Fruit fly (Drosophila melanogaster) whole organism, pupa: ENCODE results near the gene CG4367.

ENCODE experiments used
- CG10348 ChIP-seq: fragments of 200-800 bp; sonication (Bioruptor generic); IDR thresholded peaks from 2 replicates; pipeline ENCODE4 v1.3.6; 2022; ENCODE audit warnings: missing biosample characterization, missing genetic modification characterization
- CG12605 ChIP-seq: fragments of 200-800 bp; sonication (Bioruptor generic); IDR thresholded peaks from 2 replicates; pipeline ENCODE4 v1.3.6; 2022; ENCODE audit warnings: missing biosample characterization, missing genetic modification characterization
- CG13204 ChIP-seq: fragments of 200-800 bp; sonication (Bioruptor generic); optimal IDR thresholded peaks from 2 replicates; lab custom pipeline; 2018; ENCODE audit warnings: missing biosample characterization, mild to moderate bottlenecking, missing genetic modification characterization, moderate library complexity
- CG14655 ChIP-seq: fragments of 200-800 bp; sonication (Bioruptor generic); optimal IDR thresholded peaks from 3 replicates; lab custom pipeline; 2017; ENCODE audit warnings: mild to moderate bottlenecking, missing biosample characterization, missing genetic modification reagents, missing genetic modification characterization
- CG15710 ChIP-seq: fragments of 200-800 bp; sonication (Bioruptor generic); optimal IDR thresholded peaks from 2 replicates; lab custom pipeline; 2018; ENCODE audit warnings: missing biosample characterization, mild to moderate bottlenecking, missing genetic modification characterization, moderate library complexity
- CG17806 ChIP-seq: fragments of 200-800 bp; sonication (Bioruptor generic); optimal IDR thresholded peaks from 2 replicates; lab custom pipeline; 2018; ENCODE audit warnings: missing biosample characterization, mild to moderate bottlenecking, missing genetic modification characterization, moderate library complexity
- CG32121 ChIP-seq: fragments of 200-800 bp; sonication (Bioruptor generic); IDR thresholded peaks from 2 replicates; pipeline ENCODE4 v1.3.6; 2022; ENCODE audit warnings: missing biosample characterization, missing genetic modification characterization
- CG34367 ChIP-seq: fragments of 200-800 bp; sonication (Bioruptor generic); optimal IDR thresholded peaks from 2 replicates; lab custom pipeline; 2018; ENCODE audit warnings: missing biosample characterization, mild to moderate bottlenecking, missing genetic modification characterization
- CG4496 ChIP-seq: fragments of 200-800 bp; sonication (Bioruptor generic); IDR thresholded peaks from 3 replicates; pipeline ENCODE4 v1.3.6; 2022; ENCODE audit warnings: missing biosample characterization, missing genetic modification characterization
- CG8159 ChIP-seq: fragments of 200-800 bp; sonication (Bioruptor generic); optimal IDR thresholded peaks from 3 replicates; lab custom pipeline; 2018; ENCODE audit warnings: missing biosample characterization, mild to moderate bottlenecking, missing genetic modification characterization, moderate library complexity
- CG8301 ChIP-seq: fragments of 200-800 bp; sonication (Bioruptor generic); optimal IDR thresholded peaks from 2 replicates; lab custom pipeline; 2018; ENCODE audit warnings: missing biosample characterization, mild to moderate bottlenecking, missing genetic modification characterization
- CG9948 ChIP-seq: fragments of 200-800 bp; sonication (Bioruptor generic); optimal IDR thresholded peaks from 2 replicates; lab custom pipeline; 2018; ENCODE audit warnings: missing biosample characterization, mild to moderate bottlenecking, missing genetic modification characterization, moderate library complexity
- D1 ChIP-seq: fragments of 200-800 bp; sonication (Bioruptor generic); optimal IDR thresholded peaks from 2 replicates; lab custom pipeline; 2018; ENCODE audit warnings: missing biosample characterization, mild to moderate bottlenecking, missing genetic modification characterization, moderate library complexity
- EcR ChIP-seq: fragments of 200-800 bp; sonication (Bioruptor generic); optimal IDR thresholded peaks from 3 replicates; lab custom pipeline; 2019; ENCODE audit warnings: missing biosample characterization, missing genetic modification characterization, mild to moderate bottlenecking, moderate library complexity, missing genetic modification reagents
- Ets98B ChIP-seq: fragments of 200-800 bp; sonication (Bioruptor generic); IDR thresholded peaks from 2 replicates; pipeline ENCODE4 v1.3.6; 2022; ENCODE audit warnings: missing biosample characterization, missing genetic modification characterization
- Pif1A ChIP-seq: fragments of 200-800 bp; sonication (Bioruptor generic); optimal IDR thresholded peaks from 3 replicates; lab custom pipeline; 2016; ENCODE audit warnings: missing biosample characterization, missing genetic modification characterization
- Pif1B ChIP-seq: fragments of 200-800 bp; sonication (Bioruptor generic); optimal IDR thresholded peaks from 3 replicates; lab custom pipeline; 2016; ENCODE audit warnings: missing biosample characterization, missing genetic modification characterization
- Snoo ChIP-seq: fragments of 200-800 bp; sonication (Bioruptor generic); optimal IDR thresholded peaks from 3 replicates; lab custom pipeline; 2017; ENCODE audit warnings: missing biosample characterization, mild to moderate bottlenecking, missing genetic modification characterization, inconsistent platforms
- fd96Ca ChIP-seq: fragments of 200-800 bp; sonication (Bioruptor generic); IDR thresholded peaks from 3 replicates; pipeline ENCODE4 v1.3.6; 2022; ENCODE audit warnings: missing biosample characterization, missing genetic modification characterization
- gl ChIP-seq: fragments of 200-800 bp; sonication (Bioruptor generic); optimal IDR thresholded peaks from 2 replicates; lab custom pipeline; 2018; ENCODE audit warnings: missing biosample characterization, mild to moderate bottlenecking, missing genetic modification characterization
- rn ChIP-seq: fragments of 200-800 bp; sonication (Bioruptor generic); IDR thresholded peaks from 2 replicates; pipeline ENCODE4 v1.3.6; 2022; ENCODE audit warnings: missing biosample characterization, missing genetic modification characterization

CG4367 gene

DNA sequence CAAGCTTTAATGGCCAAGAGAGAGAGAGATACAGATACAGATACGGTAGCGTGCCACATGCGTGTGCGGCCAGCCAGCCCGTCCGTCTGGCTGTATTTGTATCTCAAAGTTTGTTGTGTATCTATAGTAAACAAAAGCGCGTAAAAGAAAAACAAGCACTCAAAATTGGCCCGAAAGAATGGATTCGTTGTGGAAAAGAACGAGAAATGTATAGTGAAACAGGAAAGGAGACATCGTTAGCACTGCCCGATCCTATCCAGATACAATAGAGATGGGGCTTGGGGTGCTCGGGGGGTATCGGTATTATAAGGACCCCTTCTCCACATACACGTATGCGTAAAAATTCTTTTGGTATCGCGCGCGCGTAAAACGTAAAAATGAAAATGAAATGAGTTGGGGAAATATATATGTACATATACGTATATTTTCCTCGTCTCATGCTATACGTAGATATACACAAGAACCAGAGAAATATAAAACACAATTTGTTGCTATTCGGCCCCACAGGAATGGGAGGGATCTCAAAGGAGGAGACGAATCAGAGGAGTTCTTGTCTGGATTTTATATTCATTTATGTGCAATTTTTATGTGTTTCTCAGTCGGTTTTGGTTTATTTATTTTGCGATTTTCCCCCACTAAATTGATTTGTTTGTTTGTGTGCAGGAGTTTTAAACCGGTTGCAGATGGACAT lies 40.8 kb downstream of the CG4367 start:
- TF ChIP-seq CG32121 (GFP tag; lab: Robert Waterston, UW) (no peak), CG9948 (tag; lab: Kevin White, UChicago) (no peak), CG12605 (GFP tag; lab: Robert Waterston, UW) (no peak), fd96Ca (GFP tag; lab: Robert Waterston, UW) (no peak), CG4496 (GFP tag; lab: Robert Waterston, UW) (no peak), D1 (tag; lab: Kevin White, UChicago) (no peak), CG15710 (no peak), Ets98B (GFP tag; lab: Robert Waterston, UW) (no peak), Pif1A (GFP tag; lab: Kevin White, UChicago) (no peak), Snoo (no peak), gl (tag; lab: Kevin White, UChicago) (peak; percentile 17), CG8159 (peak; percentile 25), CG8301 (tag; lab: Kevin White, UChicago) (no peak), rn (no peak), CG10348 (GFP tag; lab: Robert Waterston, UW) (no peak), EcR (GFP tag; lab: Kevin White, UChicago) (peak; percentile 47), CG34367 (no peak), CG14655 (no peak), Pif1B (GFP tag; lab: Kevin White, UChicago) (no peak)
- TF ChIP-seq, all 21 proteins: peak for 3

DNA sequence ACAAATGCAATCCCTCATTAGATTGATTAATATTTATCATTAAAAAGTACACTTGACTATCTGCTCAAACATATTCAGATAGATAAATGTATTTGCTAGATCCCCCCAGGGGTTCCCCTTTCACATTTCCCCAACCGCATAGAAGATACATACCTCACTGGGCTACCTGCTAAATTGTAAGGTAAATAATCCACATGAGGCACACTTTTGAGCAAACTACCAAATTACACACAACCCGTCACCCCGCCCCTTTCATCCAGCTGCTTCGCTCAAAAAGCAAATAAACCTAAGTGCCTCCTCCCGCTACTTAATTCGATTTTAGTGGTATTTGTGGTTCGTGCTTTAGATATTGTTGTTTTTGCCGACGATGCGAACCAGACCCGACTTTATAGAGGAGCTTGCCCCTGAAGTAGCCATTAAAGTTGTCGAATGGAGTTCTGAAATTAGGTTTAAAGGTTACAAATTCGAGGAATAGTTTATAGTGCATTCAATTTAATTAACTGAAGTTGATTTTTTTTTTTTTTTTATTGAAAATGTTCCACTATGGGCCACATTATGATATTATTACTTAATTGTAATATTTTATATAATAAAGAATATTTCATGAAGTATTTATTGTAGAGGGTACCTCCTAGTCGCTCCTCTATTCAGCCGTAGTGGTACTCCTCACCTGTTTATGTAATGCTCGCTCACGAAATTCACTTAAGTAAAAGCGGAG lies 41.7 kb downstream of the CG4367 start:
- TF ChIP-seq CG9948 (tag; lab: Kevin White, UChicago) (no peak), CG13204 (GFP tag; lab: Kevin White, UChicago) (no peak), Snoo (no peak), CG34367 (no peak), Pif1B (GFP tag; lab: Kevin White, UChicago) (no peak), CG8301 (tag; lab: Kevin White, UChicago) (no peak), CG10348 (GFP tag; lab: Robert Waterston, UW) (no peak), gl (tag; lab: Kevin White, UChicago) (no peak)

DNA sequence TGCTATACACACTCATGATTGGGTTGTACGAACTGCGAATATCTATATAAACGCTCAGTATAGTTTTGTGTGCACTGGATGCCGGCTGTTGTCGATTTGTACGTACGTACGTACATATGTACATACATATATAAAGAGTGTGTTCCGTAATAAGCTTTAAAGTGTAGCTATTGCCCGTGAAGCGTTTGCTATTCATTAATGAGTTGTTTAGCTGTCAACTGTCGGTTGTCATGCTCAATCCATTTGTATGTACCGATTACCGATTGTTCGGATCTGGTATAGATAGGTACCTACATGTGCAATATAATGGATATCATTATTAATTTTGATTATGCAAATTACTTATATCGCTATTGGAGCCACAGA lies 42.8 kb downstream of the CG4367 start:
- TF ChIP-seq Snoo = no peak
- no peak for TF ChIP-seq CG8301 (tag; lab: Kevin White, UChicago)
- TF ChIP-seq fd96Ca (GFP tag; lab: Robert Waterston, UW) = no peak
- TF ChIP-seq Pif1A (GFP tag; lab: Kevin White, UChicago) = no peak
- TF ChIP-seq Pif1B (GFP tag; lab: Kevin White, UChicago) = no peak
- no peak for TF ChIP-seq CG34367
- TF ChIP-seq gl (tag; lab: Kevin White, UChicago) = no peak
- no peak for TF ChIP-seq CG13204 (GFP tag; lab: Kevin White, UChicago)

DNA sequence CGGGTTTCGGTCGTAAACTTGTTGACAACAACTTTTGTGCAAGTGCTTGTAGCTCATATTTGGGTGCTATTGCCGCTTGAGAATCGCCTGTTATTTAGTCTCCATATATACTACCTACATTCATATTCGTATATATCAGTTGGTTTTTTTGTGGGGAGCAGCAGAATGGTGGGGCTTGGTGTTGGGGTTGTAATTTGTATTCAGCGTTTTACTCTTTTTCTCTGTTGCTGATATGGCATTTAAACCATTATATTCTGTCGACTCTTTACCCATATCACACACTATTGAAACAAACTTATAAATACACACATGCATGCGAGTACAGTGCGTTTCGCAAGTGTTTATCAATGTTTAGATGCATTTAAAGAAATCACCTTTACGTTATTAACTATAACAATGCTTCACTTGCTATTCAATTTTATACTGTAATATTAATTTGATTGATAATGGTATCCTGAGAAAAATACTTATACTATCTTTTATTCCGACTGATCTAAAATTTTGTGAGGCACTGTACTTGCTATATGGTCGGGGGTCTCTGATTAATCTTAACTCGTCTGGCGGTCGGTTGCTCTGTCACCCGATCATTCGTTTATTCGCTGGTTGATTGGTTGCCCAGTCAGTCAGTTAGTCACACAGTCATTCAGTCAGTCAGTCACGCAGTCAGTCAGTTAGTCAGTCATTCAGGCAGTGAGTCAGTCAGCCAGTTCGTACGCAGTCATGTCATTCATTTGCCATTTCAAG lies 43.4 kb downstream of the CG4367 start:
- peak; percentile 98 for TF ChIP-seq CG8159
- TF ChIP-seq CG10348 (GFP tag; lab: Robert Waterston, UW) = peak; percentile 72
- peak; percentile 96 for TF ChIP-seq CG8301 (tag; lab: Kevin White, UChicago)
- peak; percentile 85 for TF ChIP-seq EcR (GFP tag; lab: Kevin White, UChicago)
- peak; percentile 84 for TF ChIP-seq Snoo
- TF ChIP-seq gl (tag; lab: Kevin White, UChicago) = peak; percentile 94
- peak; percentile 90 for TF ChIP-seq Pif1B (GFP tag; lab: Kevin White, UChicago)
- TF ChIP-seq CG17806 (tag; lab: Kevin White, UChicago) = peak; percentile 96
- TF ChIP-seq CG12605 (GFP tag; lab: Robert Waterston, UW) = peak; percentile 94
- TF ChIP-seq fd96Ca (GFP tag; lab: Robert Waterston, UW) = peak; percentile 83
- peak; percentile 89 for TF ChIP-seq rn
- TF ChIP-seq CG4496 (GFP tag; lab: Robert Waterston, UW) = peak; percentile 97
- TF ChIP-seq D1 (tag; lab: Kevin White, UChicago) = peak; percentile 73
- TF ChIP-seq CG34367 = peak; percentile 95
- peak; percentile 90 for TF ChIP-seq CG13204 (GFP tag; lab: Kevin White, UChicago)
- TF ChIP-seq CG14655 = peak; percentile 93
- peak; percentile 95 for TF ChIP-seq CG9948 (tag; lab: Kevin White, UChicago)
- peak; percentile 98 for TF ChIP-seq CG32121 (GFP tag; lab: Robert Waterston, UW)
- TF ChIP-seq Pif1A (GFP tag; lab: Kevin White, UChicago) = peak; percentile 95
- peak; percentile 97 for TF ChIP-seq CG15710
- peak; percentile 96 for TF ChIP-seq Ets98B (GFP tag; lab: Robert Waterston, UW)

DNA sequence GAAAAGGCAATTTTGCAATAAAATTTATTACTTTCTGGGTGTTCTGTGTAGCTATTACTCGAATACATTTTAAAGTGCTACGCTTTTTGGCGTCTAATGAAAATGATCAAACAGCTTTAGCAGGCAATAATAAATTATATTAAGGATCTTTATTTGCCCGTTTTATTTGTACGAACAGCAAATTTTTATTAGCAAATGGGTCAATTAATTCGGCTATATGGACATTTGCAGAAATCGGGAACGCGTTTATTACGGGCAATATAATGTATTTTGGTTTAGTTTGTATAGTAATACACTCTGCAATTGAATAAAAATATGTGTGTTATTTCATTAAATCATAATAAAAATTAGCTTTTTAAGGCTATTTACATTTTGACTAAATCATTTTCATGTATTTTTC lies 44.4 kb downstream of the CG4367 start:
- no peak for TF ChIP-seq Pif1B (GFP tag; lab: Kevin White, UChicago)
- no peak for TF ChIP-seq Ets98B (GFP tag; lab: Robert Waterston, UW)
- no peak for TF ChIP-seq D1 (tag; lab: Kevin White, UChicago)
- TF ChIP-seq fd96Ca (GFP tag; lab: Robert Waterston, UW) = no peak
- TF ChIP-seq gl (tag; lab: Kevin White, UChicago) = no peak
- TF ChIP-seq CG12605 (GFP tag; lab: Robert Waterston, UW) = no peak
- no peak for TF ChIP-seq CG32121 (GFP tag; lab: Robert Waterston, UW)
- no peak for TF ChIP-seq Pif1A (GFP tag; lab: Kevin White, UChicago)
- no peak for TF ChIP-seq CG8301 (tag; lab: Kevin White, UChicago)
- no peak for TF ChIP-seq CG13204 (GFP tag; lab: Kevin White, UChicago)
- no peak for TF ChIP-seq EcR (GFP tag; lab: Kevin White, UChicago)
- TF ChIP-seq CG34367 = no peak
- no peak for TF ChIP-seq Snoo
- no peak for TF ChIP-seq rn
- no peak for TF ChIP-seq CG4496 (GFP tag; lab: Robert Waterston, UW)
- no peak for TF ChIP-seq CG8159
- no peak for TF ChIP-seq CG15710
- TF ChIP-seq CG9948 (tag; lab: Kevin White, UChicago) = no peak
- no peak for TF ChIP-seq CG17806 (tag; lab: Kevin White, UChicago)
